Fruit fly (Drosophila melanogaster): ENCODE data around the gene CG31088.

CG31088 gene

DNA sequence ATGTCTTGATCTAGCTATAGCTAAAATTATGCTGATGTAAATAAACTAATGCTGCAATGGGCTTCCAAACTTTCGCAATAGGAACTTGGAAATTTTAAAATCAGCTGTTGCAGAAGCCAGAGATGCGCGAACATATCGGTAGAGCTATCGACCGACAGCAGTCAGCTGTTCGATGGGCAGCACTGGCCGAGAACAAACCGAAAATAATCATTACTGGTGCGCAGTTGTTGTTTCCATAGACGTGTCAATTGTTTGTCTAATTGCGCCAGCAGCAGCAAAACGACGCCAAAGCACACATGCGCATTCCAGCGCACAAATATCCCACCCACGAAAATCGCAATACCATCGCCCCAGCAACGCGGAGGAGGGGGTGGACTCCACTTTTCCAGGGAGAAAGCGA lies 15.8 kb downstream of the CG31088 start, which contains the start of gene Sap47 (continued):
- TF ChIP-seq Mes4 (GFP tag; optimal IDR thresholded peaks at IDR 0.05), result no peak
- no peak for TF ChIP-seq danr (GFP tag; IDR thresholded peaks at IDR 0.05)
- TF ChIP-seq da (GFP tag; optimal IDR thresholded peaks at IDR 0.05), result no peak
- TF ChIP-seq kay (GFP tag; optimal IDR thresholded peaks at IDR 0.05), result no peak
- TF ChIP-seq hb (GFP tag; IDR thresholded peaks at IDR 0.05; ENCODE audit: partially characterized antibody), result peak; percentile 65; the same call in 2 of the 3 replicates
- no peak for TF ChIP-seq luna (GFP tag; optimal IDR thresholded peaks at IDR 0.05)
- no peak for TF ChIP-seq gfzf (GFP tag; optimal IDR thresholded peaks at IDR 0.05)
- no peak for TF ChIP-seq CG12299 (tag; optimal IDR thresholded peaks at IDR 0.05)
- no peak for TF ChIP-seq cg (GFP tag; optimal IDR thresholded peaks at IDR 0.05)
- TF ChIP-seq CG8478 (optimal IDR thresholded peaks at IDR 0.05), result no peak
- no peak for TF ChIP-seq CG1529 (GFP tag; optimal IDR thresholded peaks at IDR 0.05)
- no peak for TF ChIP-seq Hr78 (GFP tag; optimal IDR thresholded peaks at IDR 0.05)
- no peak for TF ChIP-seq CG16863 (GFP tag; optimal IDR thresholded peaks at IDR 0.05)
- peak; percentile 99 for TF ChIP-seq MBD-R2 (GFP tag; IDR thresholded peaks at IDR 0.05)
- TF ChIP-seq inv (GFP tag; IDR thresholded peaks at IDR 0.05; ENCODE audit: partially characterized antibody), result peak; percentile 65
- no peak for TF ChIP-seq CG7556 (GFP tag; optimal IDR thresholded peaks at IDR 0.05)
- TF ChIP-seq CG5245 (GFP tag; optimal IDR thresholded peaks at IDR 0.05), result no peak
- TF ChIP-seq CG7271 (tag; optimal IDR thresholded peaks at IDR 0.05), result no peak
- no peak for TF ChIP-seq Camta (GFP tag; optimal IDR thresholded peaks at IDR 0.05)
- no peak for TF ChIP-seq sim (GFP tag; IDR thresholded peaks at IDR 0.05)
- no peak for TF ChIP-seq HLHmδ (GFP tag; optimal IDR thresholded peaks at IDR 0.05)
- TF ChIP-seq NK7.1 (GFP tag; optimal IDR thresholded peaks at IDR 0.05), result no peak
- TF ChIP-seq unpg (GFP tag; optimal IDR thresholded peaks at IDR 0.05), result peak; percentile 2
- TF ChIP-seq ken (GFP tag; IDR thresholded peaks at IDR 0.05), result no peak
- TF ChIP-seq br (optimal IDR thresholded peaks at IDR 0.05), result no peak
- peak; percentile 76 for TF ChIP-seq CG16813 (GFP tag; IDR thresholded peaks at IDR 0.05; ENCODE audit: partially characterized antibody)
- TF ChIP-seq CG4360 (GFP tag; IDR thresholded peaks at IDR 0.05), result no peak
- TF ChIP-seq Deaf1 (tag; optimal IDR thresholded peaks at IDR 0.05), result no peak
- no peak for TF ChIP-seq salm (tag; optimal IDR thresholded peaks at IDR 0.05)
- no peak for TF ChIP-seq GATAe (GFP tag; conservative IDR thresholded peaks at IDR 0.05)
- TF ChIP-seq Abd-B (GFP tag; optimal IDR thresholded peaks at IDR 0.05), result no peak
- TF ChIP-seq Fer2 (tag; optimal IDR thresholded peaks at IDR 0.05), result no peak
- TF ChIP-seq CG5953 (GFP tag; IDR thresholded peaks at IDR 0.05), result no peak
- no peak for TF ChIP-seq Atf-2 (GFP tag; optimal IDR thresholded peaks at IDR 0.05)
- TF ChIP-seq en (GFP tag; optimal IDR thresholded peaks at IDR 0.05), result no peak
- no peak for TF ChIP-seq hth (optimal IDR thresholded peaks at IDR 0.05)
- no peak for TF ChIP-seq CG10431 (GFP tag; optimal IDR thresholded peaks at IDR 0.05)
- TF ChIP-seq CG10979 (tag; optimal IDR thresholded peaks at IDR 0.05), result no peak
- no peak for TF ChIP-seq Meics (GFP tag; optimal IDR thresholded peaks at IDR 0.05)
- TF ChIP-seq tio (GFP tag; optimal IDR thresholded peaks at IDR 0.05), result no peak
- peak; percentile 34 for TF ChIP-seq CG18599 (GFP tag; optimal IDR thresholded peaks at IDR 0.05)
- TF ChIP-seq HLH4C (GFP tag; IDR thresholded peaks at IDR 0.05; ENCODE audit: partially characterized antibody), result peak; percentile 67; the same call in 2 of the 3 replicates
- TF ChIP-seq grn (GFP tag; optimal IDR thresholded peaks at IDR 0.05), result no peak
- TF ChIP-seq lmd (GFP tag; IDR thresholded peaks at IDR 0.05), result no peak
- no peak for TF ChIP-seq bcd (GFP tag; optimal IDR thresholded peaks at IDR 0.05)
- TF ChIP-seq Optix (GFP tag; IDR thresholded peaks at IDR 0.05), result no peak
- no peak for TF ChIP-seq CG14667 (GFP tag; IDR thresholded peaks at IDR 0.05)
- 0 out of 3 replicates have a peak, but pooled peaks have one; percentile 8 for TF ChIP-seq sr (GFP tag; IDR thresholded peaks at IDR 0.05)
- TF ChIP-seq Lpt (GFP tag; optimal IDR thresholded peaks at IDR 0.05), result no peak
- TF ChIP-seq Blimp-1 (GFP tag; optimal IDR thresholded peaks at IDR 0.05), result no peak
- peak; percentile 92 for TF ChIP-seq CG34224 (GFP tag; IDR thresholded peaks at IDR 0.05; ENCODE audit: partially characterized antibody)
- TF ChIP-seq mam (GFP tag; optimal IDR thresholded peaks at IDR 0.05), result no peak
- TF ChIP-seq CG3163 (GFP tag; optimal IDR thresholded peaks at IDR 0.05), result no peak
